Worm (Caenorhabditis elegans): ENCODE results near the gene C17H12.3.

DNA sequence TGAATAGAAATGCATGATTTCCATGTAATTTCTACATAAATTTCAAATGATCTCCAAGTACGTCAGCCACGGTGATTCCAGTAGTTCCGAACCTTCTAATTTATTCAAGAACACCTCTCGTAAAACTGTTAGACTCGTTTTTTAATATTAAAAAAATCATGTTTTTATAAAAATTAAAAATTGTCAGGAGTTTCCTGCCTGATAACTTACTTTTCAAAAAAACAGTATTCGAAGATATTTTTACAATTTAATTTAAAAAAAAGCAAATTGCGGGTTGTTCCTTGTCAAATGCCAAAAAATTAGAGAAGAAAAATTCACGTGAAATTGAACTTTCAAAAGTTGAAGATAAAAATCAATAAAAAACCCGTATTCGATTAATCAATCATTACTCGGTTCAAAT, at the start of gene C17H12.3, which contains the start of gene C17H12.12:
- no peak for TF ChIP-seq ref-2 (tag; optimal IDR thresholded peaks at IDR 0.05)
- TF ChIP-seq pha-2 (tag; optimal IDR thresholded peaks at IDR 0.05), result no peak
- TF ChIP-seq ceh-19 (GFP tag; optimal IDR thresholded peaks at IDR 0.05), result no peak
- no peak for TF ChIP-seq K09A11.1 (tag; optimal IDR thresholded peaks at IDR 0.05; ENCODE audit: insufficient read depth)
- no peak for TF ChIP-seq ceh-48 (tag; optimal IDR thresholded peaks at IDR 0.05)
- no peak for TF ChIP-seq fkh-10 (GFP tag; optimal IDR thresholded peaks at IDR 0.05)
- TF ChIP-seq ama-1 (optimal IDR thresholded peaks at IDR 0.05), result no peak
- TF ChIP-seq C38D4.7 (GFP tag; optimal IDR thresholded peaks at IDR 0.05), result no peak
- no peak for TF ChIP-seq F13H6.1 (tag; optimal IDR thresholded peaks at IDR 0.05)

Data from whole organism, late embryonic.